Fruit fly (Drosophila melanogaster): Measurements from ENCODE around the gene ro.

ro gene

DNA sequence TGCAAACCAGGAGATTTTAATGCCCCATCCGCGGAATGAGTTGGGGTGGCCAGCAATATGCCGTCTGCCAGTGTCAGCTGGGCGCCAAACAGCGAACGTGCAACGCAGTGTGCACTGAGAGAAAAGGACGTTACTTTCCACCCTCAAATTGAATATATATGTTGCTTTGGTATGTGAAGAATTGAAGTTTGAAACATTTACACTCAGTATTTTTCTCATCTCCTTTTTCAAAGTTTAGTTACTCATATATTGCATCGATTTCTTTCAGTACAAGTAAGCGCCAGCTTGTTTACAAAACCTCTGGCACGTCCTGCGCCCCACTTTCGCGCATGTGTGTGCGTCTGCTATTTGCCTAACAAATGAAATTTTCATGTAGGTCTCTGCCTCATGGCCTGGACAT is 21.7 kb downstream of the ro start (continued):
- TF ChIP-seq CG13775 (GFP tag; optimal IDR thresholded peaks at IDR 0.05) (no peak), BEAF-32 (GFP tag; optimal IDR thresholded peaks at IDR 0.05) (no peak), pnt (GFP tag; optimal IDR thresholded peaks at IDR 0.05) (peak; percentile 31), vvl (GFP tag; IDR thresholded peaks at IDR 0.05) (peak; percentile 64; the same call in 1 of the 2 replicates), Max (GFP tag; optimal IDR thresholded peaks at IDR 0.05) (no peak), NfI (GFP tag; optimal IDR thresholded peaks at IDR 0.05) (peak; percentile 3), gcm2 (GFP tag; optimal IDR thresholded peaks at IDR 0.05) (no peak), CHES-1-like (GFP tag; optimal IDR thresholded peaks at IDR 0.05) (no peak), Doc2 (GFP tag; IDR thresholded peaks at IDR 0.05) (no peak), Adf1 (GFP tag; IDR thresholded peaks at IDR 0.05) (no peak), CG4617 (GFP tag; optimal IDR thresholded peaks at IDR 0.05; ENCODE audit: borderline replicate concordance) (no peak), pros (GFP tag; optimal IDR thresholded peaks at IDR 0.05) (no peak), CG12104 (GFP tag; optimal IDR thresholded peaks at IDR 0.05) (no peak), pfk (GFP tag; optimal IDR thresholded peaks at IDR 0.05) (no peak), NC2α (GFP tag; optimal IDR thresholded peaks at IDR 0.05) (no peak), HHEX (GFP tag; optimal IDR thresholded peaks at IDR 0.05) (peak; percentile 34), CG2120 (GFP tag; optimal IDR thresholded peaks at IDR 0.05) (peak; percentile 29), so (GFP tag; IDR thresholded peaks at IDR 0.05) (no peak), CG16779 (GFP tag; IDR thresholded peaks at IDR 0.05) (no peak), CG10431 (GFP tag; optimal IDR thresholded peaks at IDR 0.05) (no peak), CG6254 (GFP tag; optimal IDR thresholded peaks at IDR 0.05) (no peak), tll (GFP tag; optimal IDR thresholded peaks at IDR 0.05) (no peak), CG31365 (tag; optimal IDR thresholded peaks at IDR 0.05) (no peak), z (GFP tag; IDR thresholded peaks at IDR 0.05) (0 out of 3 replicates have a peak, but pooled peaks have one; percentile 36), Ada2b (GFP tag; IDR thresholded peaks at IDR 0.05) (peak; percentile 47; the same call in 1 of the 2 replicates), ftz-f1 (GFP tag; optimal IDR thresholded peaks at IDR 0.05) (no peak), CG9817 (tag; optimal IDR thresholded peaks at IDR 0.05) (no peak), tup (GFP tag; optimal IDR thresholded peaks at IDR 0.05) (no peak), zen2 (GFP tag; IDR thresholded peaks at IDR 0.05; ENCODE audit: partially characterized antibody) (no peak), unc-4 (GFP tag; IDR thresholded peaks at IDR 0.05; ENCODE audit: partially characterized antibody) (no peak), trem (tag; optimal IDR thresholded peaks at IDR 0.05) (no peak), ken (GFP tag; IDR thresholded peaks at IDR 0.05) (0 out of 3 replicates have a peak, but pooled peaks have one; percentile 42), ap (GFP tag; IDR thresholded peaks at IDR 0.05) (0 out of 2 replicates have a peak, but pooled peaks have one; percentile 10), pb (GFP tag; optimal IDR thresholded peaks at IDR 0.05) (no peak), chm (GFP tag; IDR thresholded peaks at IDR 0.05) (no peak), CG10267 (tag; optimal IDR thresholded peaks at IDR 0.05) (no peak), Dref (GFP tag; IDR thresholded peaks at IDR 0.05) (no peak), B-H1 (GFP tag; IDR thresholded peaks at IDR 0.05) (0 out of 3 replicates have a peak, but pooled peaks have one; percentile 30), hb (GFP tag; IDR thresholded peaks at IDR 0.05; ENCODE audit: partially characterized antibody) (no peak), Ets65A (GFP tag) (peak; percentile 87), Nf-YA (GFP tag; IDR thresholded peaks at IDR 0.05) (peak; percentile 23; the same call in 1 of the 2 replicates), klu (GFP tag; IDR thresholded peaks at IDR 0.05) (no peak), CG10366 (GFP tag; IDR thresholded peaks at IDR 0.05) (no peak), YL-1 (GFP tag; optimal IDR thresholded peaks at IDR 0.05) (no peak), Optix (GFP tag; IDR thresholded peaks at IDR 0.05) (0 out of 3 replicates have a peak, but pooled peaks have one; percentile 20), CG8359 (GFP tag; optimal IDR thresholded peaks at IDR 0.05; ENCODE audit: borderline replicate concordance) (no peak), knrl (GFP tag; IDR thresholded peaks at IDR 0.05; ENCODE audit: partially characterized antibody) (no peak), slp2 (GFP tag; optimal IDR thresholded peaks at IDR 0.05) (no peak), Dip2 (GFP tag; IDR thresholded peaks at IDR 0.05) (no peak), sug (tag; optimal IDR thresholded peaks at IDR 0.05) (no peak), CG4820 (GFP tag; optimal IDR thresholded peaks at IDR 0.05) (no peak)

Measured in whole organism, embryonic.